Worm (Caenorhabditis elegans): ENCODE measurements around the gene fkh-8.

- no peak for TF ChIP-seq sdz-38 (tag; optimal IDR thresholded peaks at IDR 0.05)
- no peak for TF ChIP-seq ama-1 (optimal IDR thresholded peaks at IDR 0.05)
- no peak for TF ChIP-seq ama-1 (GFP tag; optimal IDR thresholded peaks at IDR 0.05)
These were observed 44.1 kb downstream of the fkh-8 start for ce11 chrII:6147131-6147530.
